Worm (Caenorhabditis elegans) whole organism, mixed stage, embryonic: Measurements from ENCODE around the gene cul-3.

Source experiments
- ham-2 ChIP-seq: fragments of 200-800 bp; sonication (Bioruptor generic); optimal IDR thresholded peaks from 2 replicates; lab custom pipeline; 2018; ENCODE audit warnings: mild to moderate bottlenecking, missing genetic modification characterization, missing compliant biosample characterization
- mep-1 ChIP-seq: fragments of 150-350 bp; optimal IDR thresholded peaks from 2 replicates; lab custom pipeline; 2017; ENCODE audit warnings: missing biosample characterization, missing genetic modification reagents, missing genetic modification characterization, inconsistent platforms
- nhr-12 ChIP-seq: fragments of 150-350 bp; optimal IDR thresholded peaks from 2 replicates; lab custom pipeline; 2014; ENCODE audit warnings: missing biosample characterization, missing genetic modification characterization
- unc-62 ChIP-seq: fragments of 150-350 bp; optimal IDR thresholded peaks from 2 replicates; lab custom pipeline; 2014; ENCODE audit warnings: missing biosample characterization, missing genetic modification reagents, missing genetic modification characterization

- TF ChIP-seq nhr-12 (tag; lab: Kevin White, UChicago), result no peak
- no peak for TF ChIP-seq unc-62
- no peak for TF ChIP-seq ham-2 (GFP tag; lab: Kevin White, UChicago)
- TF ChIP-seq mep-1 (tag; lab: Kevin White, UChicago), result no peak
Measured at ce11 chrV:203855-204432, 26.7 kb downstream of the cul-3 start, which contains the start of gene lec-12.
